Worm (Caenorhabditis elegans) whole organism, late embryonic: ENCODE measurements around the gene acr-15.

Experiments used
- Y22D7AL.16 ChIP-seq: sonication (generic microtip); optimal IDR thresholded peaks from 2 replicates; lab custom pipeline; 2016; ENCODE audit warnings: missing genetic modification characterization, missing compliant biosample characterization
- hlh-15 ChIP-seq: sonication (generic microtip); optimal IDR thresholded peaks from 2 replicates; lab custom pipeline; 2016; ENCODE audit warnings: missing genetic modification characterization, missing compliant biosample characterization
- nhr-11 ChIP-seq: fragments of 150-350 bp; optimal IDR thresholded peaks from 2 replicates; lab custom pipeline; 2014; ENCODE audit warnings: missing biosample characterization, missing genetic modification characterization
- npax-4 ChIP-seq: sonication (generic microtip); optimal IDR thresholded peaks from 2 replicates; lab custom pipeline; 2016; ENCODE audit warnings: missing genetic modification characterization, missing compliant biosample characterization
- pat-9 ChIP-seq: fragments of 200-800 bp; sonication (Bioruptor generic); optimal IDR thresholded peaks from 2 replicates; lab custom pipeline; 2018; ENCODE audit warnings: mild to moderate bottlenecking, missing genetic modification characterization, moderate library complexity, missing compliant biosample characterization
- pqm-1 ChIP-seq: sonication (generic microtip); optimal IDR thresholded peaks from 2 replicates; lab custom pipeline; 2016; ENCODE audit warnings: missing genetic modification characterization, missing compliant biosample characterization
- sox-4 ChIP-seq: sonication (generic microtip); optimal IDR thresholded peaks from 2 replicates; lab custom pipeline; 2017; ENCODE audit warnings: mild to moderate bottlenecking, missing genetic modification characterization, inconsistent platforms, missing compliant biosample characterization
- tbx-2 ChIP-seq: sonication (generic microtip); optimal IDR thresholded peaks from 2 replicates; lab custom pipeline; 2016; ENCODE audit warnings: missing genetic modification characterization, missing compliant biosample characterization
- tbx-7 ChIP-seq: sonication (generic microtip); optimal IDR thresholded peaks from 2 replicates; lab custom pipeline; 2016; ENCODE audit warnings: missing genotype, missing genetic modification characterization, missing compliant biosample characterization
- unc-3 ChIP-seq, 2 experiments: fragments of 200-800 bp in 1 of 2; sonication (Bioruptor generic) in 1 of 2; sonication (generic microtip) in 1 of 2; conservative IDR thresholded peaks in 1 of 2; optimal IDR thresholded peaks in 1 of 2; 2 replicates each; pipeline versions ENCODE4 v1.3.6 to Lab custom; 2016 to 2022; ENCODE audit warnings: missing compliant biosample characterization in 2 of 2, missing genetic modification characterization in 2 of 2, missing genetic modification reagents in 1 of 2

DNA sequence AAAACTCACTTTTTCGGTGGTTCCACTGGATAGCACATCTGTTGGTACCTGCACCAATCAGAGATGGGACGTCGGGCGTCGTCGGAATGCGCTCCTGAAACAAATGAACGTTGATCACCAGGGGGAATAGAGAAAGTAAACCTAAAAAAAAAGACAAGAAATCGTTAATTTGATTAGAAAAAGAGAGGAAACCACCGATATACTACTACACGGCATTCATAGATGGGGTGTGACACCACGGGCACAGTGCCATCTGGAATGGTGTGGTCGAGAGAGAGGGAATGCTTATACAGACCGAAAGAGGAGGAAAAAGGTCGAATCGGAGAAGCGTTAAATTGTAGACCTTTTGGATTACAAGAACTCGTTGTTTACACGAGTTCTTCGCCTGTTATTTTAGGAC lies 35.6 kb downstream of the acr-15 start, which contains the start of gene C10B5.3:
- TF ChIP-seq pqm-1 (no peak), Y22D7AL.16 (tag; lab: Kevin White, UChicago) (no peak), pat-9 (tag; lab: Kevin White, UChicago) (no peak), hlh-15 (tag; lab: Kevin White, UChicago) (no peak), tbx-7 (no peak), npax-4 (tag; lab: Kevin White, UChicago) (no peak), nhr-11 (no peak), tbx-2 (tag; lab: Kevin White, UChicago) (no peak), unc-3 (GFP tag; conservative IDR thresholded peaks at IDR 0.05; lab: Robert Waterston, UW) (no peak), unc-3 (tag; optimal IDR thresholded peaks at IDR 0.05; lab: Kevin White, UChicago) (no peak), sox-4 (tag; lab: Kevin White, UChicago) (no peak)
